Worm (Caenorhabditis elegans) whole organism, young adult: ENCODE measurements around the gene mel-46.
A peak's percentile ranks its signal among the peaks of the same experiment; 100 is the strongest.
"Not testable (repeated sequence)": the region's sequence is repeated elsewhere in the genome, so short reads cannot be mapped to it uniquely, and the experiment has no call there.

Experiments used
- B0019.2 ChIP-seq: fragments of 200-800 bp; sonication (Bioruptor generic); conservative IDR thresholded peaks from 2 replicates; pipeline ENCODE4 v1.3.6; 2022; ENCODE audit warnings: missing genetic modification reagents, missing genetic modification characterization, missing compliant biosample characterization
- B0261.1 ChIP-seq: sonication (generic microtip); optimal IDR thresholded peaks from 2 replicates; lab custom pipeline; 2016; ENCODE audit warnings: mild to moderate bottlenecking, missing genetic modification characterization, moderate library complexity, missing compliant biosample characterization
- D2030.7 ChIP-seq: fragments of 200-800 bp; sonication (Bioruptor generic); IDR thresholded peaks from 2 replicates; pipeline ENCODE4 v1.3.6; 2022; ENCODE audit warnings: missing genetic modification reagents, missing genetic modification characterization, missing compliant biosample characterization
- F22D6.2 ChIP-seq: sonication (generic microtip); optimal IDR thresholded peaks from 2 replicates; lab custom pipeline; 2016; ENCODE audit warnings: mild to moderate bottlenecking, missing genetic modification characterization, missing compliant biosample characterization
- F33H1.4 ChIP-seq: fragments of 200-800 bp; sonication (Bioruptor generic); IDR thresholded peaks from 2 replicates; pipeline ENCODE4 v1.3.6; 2022; ENCODE audit warnings: missing genetic modification reagents, missing genetic modification characterization, missing compliant biosample characterization
- F37B4.10 ChIP-seq: fragments of 200-800 bp; sonication (Bioruptor generic); IDR thresholded peaks from 2 replicates; pipeline ENCODE4 v1.3.6; 2022; ENCODE audit warnings: missing genetic modification characterization, missing compliant biosample characterization
- T07F8.4 ChIP-seq: sonication (generic microtip); optimal IDR thresholded peaks from 2 replicates; lab custom pipeline; 2016; ENCODE audit warnings: mild to moderate bottlenecking, missing genetic modification characterization, moderate library complexity, missing compliant biosample characterization
- aptf-3 ChIP-seq: fragments of 200-800 bp; sonication (Bioruptor generic); IDR thresholded peaks from 2 replicates; pipeline ENCODE4 v1.3.6; 2022; ENCODE audit warnings: missing genetic modification characterization, missing compliant biosample characterization
- atf-7 ChIP-seq: sonication (generic microtip); optimal IDR thresholded peaks from 2 replicates; lab custom pipeline; 2017; ENCODE audit warnings: mild to moderate bottlenecking, missing genetic modification characterization, missing compliant biosample characterization
- attf-6 ChIP-seq: fragments of 200-800 bp; sonication (Bioruptor generic); IDR thresholded peaks from 2 replicates; pipeline ENCODE4 v1.3.6; 2022; ENCODE audit warnings: missing genetic modification reagents, missing genetic modification characterization, missing compliant biosample characterization
- ceh-100 ChIP-seq: fragments of 200-800 bp; sonication (Bioruptor generic); IDR thresholded peaks from 2 replicates; pipeline ENCODE4 v1.3.6; 2022; ENCODE audit warnings: missing genetic modification reagents, missing genetic modification characterization, missing compliant biosample characterization
- ceh-58 ChIP-seq: fragments of 200-800 bp; sonication (Bioruptor generic); IDR thresholded peaks from 2 replicates; pipeline ENCODE4 v1.3.6; 2022; ENCODE audit warnings: missing genetic modification characterization, missing compliant biosample characterization
- hmg-1.2 ChIP-seq: fragments of 200-800 bp; sonication (Bioruptor generic); IDR thresholded peaks from 2 replicates; pipeline ENCODE4 v1.3.6; 2022; ENCODE audit warnings: missing genetic modification reagents, missing genetic modification characterization, missing compliant biosample characterization
- hsf-1 ChIP-seq: fragments of 200-800 bp; sonication (Bioruptor generic); IDR thresholded peaks from 2 replicates; pipeline ENCODE4 v1.3.6; 2022; ENCODE audit warnings: missing genetic modification reagents, missing genetic modification characterization, missing compliant biosample characterization
- lin-26 ChIP-seq: fragments of 200-800 bp; sonication (Bioruptor generic); IDR thresholded peaks from 2 replicates; pipeline ENCODE4 v1.3.6; 2022; ENCODE audit warnings: missing genetic modification reagents, missing genetic modification characterization, missing compliant biosample characterization
- mxl-1 ChIP-seq: sonication (generic microtip); optimal IDR thresholded peaks from 2 replicates; lab custom pipeline; 2016; ENCODE audit warnings: missing genetic modification characterization, missing compliant biosample characterization
- nfyb-1 ChIP-seq: fragments of 200-800 bp; sonication (Bioruptor generic); IDR thresholded peaks from 2 replicates; pipeline ENCODE4 v1.3.6; 2022; ENCODE audit warnings: missing genetic modification reagents, missing genetic modification characterization, missing compliant biosample characterization
- nhr-120 ChIP-seq: fragments of 200-800 bp; sonication (Bioruptor generic); IDR thresholded peaks from 2 replicates; pipeline ENCODE4 v1.3.6; 2022; ENCODE audit warnings: missing genetic modification characterization, missing compliant biosample characterization
- nhr-90 ChIP-seq: sonication (generic microtip); optimal IDR thresholded peaks from 2 replicates; lab custom pipeline; 2016; ENCODE audit warnings: missing genotype, mild to moderate bottlenecking, missing genetic modification characterization, missing compliant biosample characterization
- pbrm-1 ChIP-seq: fragments of 200-800 bp; sonication (Bioruptor generic); IDR thresholded peaks from 2 replicates; pipeline ENCODE4 v1.3.6; 2022; ENCODE audit warnings: missing genetic modification reagents, missing genetic modification characterization, missing compliant biosample characterization
- rpc-1 ChIP-seq, 2 experiments: fragments of 150-350 bp in 1 of 2; sonication (generic microtip) in 1 of 2; optimal IDR thresholded peaks; 2 replicates each; lab custom pipeline; 2014 to 2018; ENCODE audit warnings: missing biosample characterization in 1 of 2, missing genetic modification characterization in 1 of 2, missing genetic modification reagents in 1 of 2, missing genotype in 1 of 2
- snpc-4 ChIP-seq, 5 experiments: fragments of 150-350 bp in 1 of 5; sonication (generic microtip) in 4 of 5; optimal IDR thresholded peaks; 2 replicates each; lab custom pipeline; 2014 to 2018; ENCODE audit warnings: missing genetic modification characterization in 5 of 5, missing biosample characterization in 3 of 5, antibody characterized with exemption in 2 of 5, mild to moderate bottlenecking in 2 of 5, missing compliant biosample characterization in 2 of 5, missing genotype in 2 of 5, moderate library complexity in 2 of 5, missing genetic modification reagents in 1 of 5
- tbp1 ChIP-seq: fragments of 200-800 bp; sonication (Bioruptor generic); optimal IDR thresholded peaks from 2 replicates; lab custom pipeline; 2018; ENCODE audit warnings: mild to moderate bottlenecking, missing genetic modification characterization, missing compliant biosample characterization
- zfh-2 ChIP-seq: fragments of 200-800 bp; sonication (Bioruptor generic); conservative IDR thresholded peaks from 2 replicates; pipeline ENCODE4 v1.3.6; 2022; ENCODE audit warnings: missing genetic modification reagents, missing genetic modification characterization, missing compliant biosample characterization
- ztf-25 ChIP-seq: fragments of 200-800 bp; sonication (Bioruptor generic); IDR thresholded peaks from 2 replicates; pipeline ENCODE4 v1.3.6; 2022; ENCODE audit warnings: missing genetic modification reagents, missing genetic modification characterization, missing compliant biosample characterization

Gene mel-46

ce11 chrIV:16843563-16843962 lies 19.7 kb downstream of the mel-46 start:
- peak; percentile 87 for TF ChIP-seq attf-6 (GFP tag; lab: Robert Waterston, UW)
- peak; percentile 65 for TF ChIP-seq lin-26 (GFP tag; lab: Robert Waterston, UW)
- peak; percentile 9; the same call in 1 of the 2 replicates for TF ChIP-seq hmg-1.2
- TF ChIP-seq rpc-1 (optimal IDR thresholded peaks at IDR 0.05; lab: Kevin White, UChicago); snpc-4 (GFP tag; optimal IDR thresholded peaks at IDR 0.05; lab: Kevin White, UChicago): not testable (repeated sequence)
- TF ChIP-seq rpc-1 (tag; optimal IDR thresholded peaks at IDR 0.05; lab: Kevin White, UChicago) = peak; percentile 47
- TF ChIP-seq snpc-4 (tag; optimal IDR thresholded peaks at IDR 0.05; lab: Kevin White, UChicago) = peak in 1 of 4 experiments; percentile 61
- TF ChIP-seq tbp1 (GFP tag; lab: Kevin White, UChicago) = peak; percentile 81

- TF ChIP-seq nfyb-1 (GFP tag; lab: Robert Waterston, UW); atf-7 (tag; lab: Kevin White, UChicago); hsf-1 (GFP tag; lab: Robert Waterston, UW): not testable (repeated sequence)
These were observed 20.4 kb downstream of the mel-46 start, which contains the start of gene Y116A8A.150 for ce11 chrIV:16842873-16843272. TSS of gene Y116A8A.150 (minus strand) at chrIV:16842973.

- TF ChIP-seq nhr-90 (tag; lab: Kevin White, UChicago) (no peak), F22D6.2 (no peak), hmg-1.2 (no peak), aptf-3 (GFP tag; lab: Robert Waterston, UW) (no peak), F37B4.10 (GFP tag; lab: Robert Waterston, UW) (no peak), nhr-120 (no peak), B0019.2 (no peak), zfh-2 (GFP tag; lab: Robert Waterston, UW) (no peak), F33H1.4 (GFP tag; lab: Robert Waterston, UW) (no peak)
These were observed 31.9 kb downstream of the mel-46 start, which contains the start of gene clec-194 for ce11 chrIV:16831366-16831765. TSS of gene clec-194 (plus strand) at chrIV:16831666.

- TF ChIP-seq mxl-1 (tag; lab: Kevin White, UChicago) (no peak), snpc-4 (GFP tag; optimal IDR thresholded peaks at IDR 0.05; lab: Kevin White, UChicago) (no peak), snpc-4 (tag; optimal IDR thresholded peaks at IDR 0.05; lab: Kevin White, UChicago) (peak in 1 of 4 experiments; percentile 24), ceh-58 (GFP tag; lab: Robert Waterston, UW) (no peak)
These were observed 33.4 kb downstream of the mel-46 start, which contains the start of gene Y116A8A.7 for ce11 chrIV:16829896-16830295. TSS of gene Y116A8A.7 (plus strand) at chrIV:16830196.

- TF ChIP-seq ceh-100 (GFP tag; lab: Robert Waterston, UW) = no peak
These were observed 34.6 kb downstream of the mel-46 start, which contains the start of gene Y116A8A.6 for ce11 chrIV:16828698-16829097. TSS of gene Y116A8A.6 (minus strand) at chrIV:16828798.

ce11 chrIV:16822529-16822928 lies 40.8 kb downstream of the mel-46 start, which contains the start of gene Y116A8A.4:
TSS of gene Y116A8A.4 (plus strand) at chrIV:16822829.
- TF ChIP-seq pbrm-1 (GFP tag; lab: Robert Waterston, UW) (no peak), T07F8.4 (tag; lab: Kevin White, UChicago) (no peak), hsf-1 (GFP tag; lab: Robert Waterston, UW) (no peak)

ce11 chrIV:16818551-16818950 lies 44.7 kb downstream of the mel-46 start:
- 0 out of 2 replicates have a peak, but pooled peaks have one; percentile 25 for TF ChIP-seq D2030.7 (GFP tag; lab: Robert Waterston, UW)
- peak; percentile 94 for TF ChIP-seq attf-6 (GFP tag; lab: Robert Waterston, UW)
- TF ChIP-seq hmg-1.2 = peak; percentile 38; the same call in 1 of the 2 replicates
- peak; percentile 34 for TF ChIP-seq rpc-1 (optimal IDR thresholded peaks at IDR 0.05; lab: Kevin White, UChicago)
- peak; percentile 62 for TF ChIP-seq rpc-1 (tag; optimal IDR thresholded peaks at IDR 0.05; lab: Kevin White, UChicago)
- 0 out of 2 replicates have a peak, but pooled peaks have one; percentile 49 for TF ChIP-seq ztf-25 (GFP tag; lab: Robert Waterston, UW)
- TF ChIP-seq B0261.1 (tag; lab: Kevin White, UChicago) = peak; percentile 51
- TF ChIP-seq snpc-4 (GFP tag; optimal IDR thresholded peaks at IDR 0.05; lab: Kevin White, UChicago) = not testable (repeated sequence)
- peak in 2 of 4 experiments; percentile 78 to 89 for TF ChIP-seq snpc-4 (tag; optimal IDR thresholded peaks at IDR 0.05; lab: Kevin White, UChicago)
- peak; percentile 86 for TF ChIP-seq tbp1 (GFP tag; lab: Kevin White, UChicago)
